Fruit fly (Drosophila melanogaster): Measurements from ENCODE around the gene CG32801.

CG32801 gene

DNA sequence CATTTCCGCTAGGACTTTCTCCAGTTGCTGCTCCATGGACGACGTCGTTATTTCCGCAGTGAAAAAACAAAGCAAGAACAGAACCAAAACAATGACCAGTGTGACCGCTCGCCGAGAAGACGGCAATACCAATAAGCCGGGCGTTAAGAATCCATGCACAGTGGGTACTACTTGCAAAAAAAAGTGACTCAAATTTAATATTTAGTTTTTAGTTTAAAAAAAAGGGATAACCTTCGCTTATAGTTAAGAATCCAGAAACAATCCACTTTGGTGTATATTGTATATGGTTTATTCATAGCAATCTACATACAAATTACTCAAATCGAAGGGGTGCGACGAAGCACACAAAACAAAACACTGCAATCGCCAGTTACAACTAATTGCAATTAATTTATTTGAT lies 44.1 kb downstream of the CG32801 start, which contains the start of gene Lamtor5:
Lamtor5 (minus strand) TSS at position 105 of the 400 bp plus-strand sequence.
- TF ChIP-seq Sin3A (optimal IDR thresholded peaks at IDR 0.05) (no peak), psq (optimal IDR thresholded peaks at IDR 0.05) (no peak), h (optimal IDR thresholded peaks at IDR 0.05) (no peak), insv (optimal IDR thresholded peaks at IDR 0.05) (no peak), Myc (optimal IDR thresholded peaks at IDR 0.05) (no peak), ttk (optimal IDR thresholded peaks at IDR 0.05) (no peak)

DNA sequence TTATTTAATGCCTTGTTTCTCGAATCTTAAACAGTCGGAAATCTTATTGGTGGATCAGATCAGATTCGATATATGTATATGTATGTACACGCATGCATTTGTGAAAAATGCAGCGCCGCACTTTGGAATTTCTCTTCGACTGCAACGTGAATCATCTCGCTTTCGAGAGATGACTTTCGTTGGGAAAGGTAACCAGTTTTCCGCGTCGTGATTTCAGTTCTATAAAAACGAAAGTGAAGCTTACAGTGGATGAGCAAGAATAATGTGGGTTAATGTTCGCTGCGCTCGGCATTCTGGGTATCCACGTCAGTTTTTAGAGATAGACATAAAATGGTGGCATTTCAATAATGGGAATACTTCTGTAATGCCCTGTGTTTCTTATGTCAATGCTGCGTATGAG lies 46.4 kb downstream of the CG32801 start:
- TF ChIP-seq ttk (optimal IDR thresholded peaks at IDR 0.05) = no peak
- TF ChIP-seq Myc (optimal IDR thresholded peaks at IDR 0.05) = no peak
- TF ChIP-seq psq (optimal IDR thresholded peaks at IDR 0.05) = no peak
- TF ChIP-seq h (optimal IDR thresholded peaks at IDR 0.05) = no peak
- no peak for TF ChIP-seq Sin3A (optimal IDR thresholded peaks at IDR 0.05)
- TF ChIP-seq insv (optimal IDR thresholded peaks at IDR 0.05) = no peak

DNA sequence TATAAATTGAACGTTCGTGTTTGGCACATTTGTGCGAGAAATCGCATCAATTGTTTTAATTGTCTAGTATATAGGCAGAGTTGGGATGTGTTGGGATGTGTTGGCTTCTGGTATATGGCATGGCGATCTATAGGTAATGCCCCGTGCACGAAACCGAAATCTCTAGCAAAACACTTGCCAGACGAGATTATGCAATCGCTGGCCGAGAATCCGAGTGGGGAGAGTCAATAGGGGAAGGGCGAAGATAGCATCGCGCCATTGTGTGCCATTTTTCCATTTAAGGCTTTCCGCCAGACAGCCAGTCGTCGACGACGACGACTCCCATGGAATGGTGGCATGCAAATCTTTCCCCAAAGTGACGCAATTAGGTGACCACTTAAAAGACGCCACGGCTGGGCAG lies 48.1 kb downstream of the CG32801 start:
- no peak for TF ChIP-seq ttk (optimal IDR thresholded peaks at IDR 0.05)
- TF ChIP-seq h (optimal IDR thresholded peaks at IDR 0.05) = no peak
- no peak for TF ChIP-seq insv (optimal IDR thresholded peaks at IDR 0.05)
- TF ChIP-seq psq (optimal IDR thresholded peaks at IDR 0.05) = no peak
- no peak for TF ChIP-seq Myc (optimal IDR thresholded peaks at IDR 0.05)
- TF ChIP-seq Sin3A (optimal IDR thresholded peaks at IDR 0.05) = no peak

DNA sequence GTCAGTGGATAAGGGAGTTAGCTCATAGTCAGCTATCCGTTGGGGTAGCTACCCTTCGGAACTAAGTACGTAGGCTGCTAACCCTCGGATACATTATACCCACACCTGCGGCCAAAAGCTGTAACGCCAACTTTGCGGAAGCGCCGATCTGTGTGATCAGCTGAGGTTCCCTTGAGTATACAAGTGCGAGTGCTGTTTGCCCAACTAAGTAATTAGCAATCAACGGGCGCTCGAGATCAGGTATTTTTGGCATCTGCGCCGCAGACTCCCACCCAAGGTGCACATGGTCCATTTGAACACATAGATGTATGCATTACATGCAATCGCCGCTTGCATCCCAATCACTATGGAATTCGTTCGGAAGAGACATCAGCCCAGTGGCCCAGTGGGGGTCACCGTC lies 48.9 kb downstream of the CG32801 start:
- TF ChIP-seq h (optimal IDR thresholded peaks at IDR 0.05) = no peak
- TF ChIP-seq Sin3A (optimal IDR thresholded peaks at IDR 0.05) = no peak
- no peak for TF ChIP-seq ttk (optimal IDR thresholded peaks at IDR 0.05)
- no peak for TF ChIP-seq insv (optimal IDR thresholded peaks at IDR 0.05)
- no peak for TF ChIP-seq Myc (optimal IDR thresholded peaks at IDR 0.05)
- TF ChIP-seq psq (optimal IDR thresholded peaks at IDR 0.05) = no peak
